Fruit fly (Drosophila melanogaster) whole organism, prepupa: Measurements from ENCODE around the gene Son.
A peak's percentile ranks its signal among the peaks of the same experiment; 100 is the strongest.

ENCODE experiments used
- Blimp-1 ChIP-seq: fragments of 200-800 bp; sonication (Bioruptor generic); optimal IDR thresholded peaks from 3 replicates; lab custom pipeline; 2017; ENCODE audit warnings: missing biosample characterization, missing genetic modification characterization, mild to moderate bottlenecking, moderate library complexity, missing genetic modification reagents
- CG10631 ChIP-seq: fragments of 200-800 bp; sonication (Bioruptor generic); optimal IDR thresholded peaks from 2 replicates; lab custom pipeline; 2016; ENCODE audit warnings: missing biosample characterization, missing genetic modification characterization
- CG10669 ChIP-seq: fragments of 200-800 bp; sonication (Bioruptor generic); optimal IDR thresholded peaks from 3 replicates; lab custom pipeline; 2018; ENCODE audit warnings: missing biosample characterization, mild to moderate bottlenecking, missing genetic modification characterization, moderate library complexity
- CG11294 ChIP-seq: fragments of 200-800 bp; sonication (Bioruptor generic); IDR thresholded peaks from 2 replicates; pipeline ENCODE4 v1.3.6; 2022; ENCODE audit warnings: missing biosample characterization, missing genetic modification characterization
- CG11762 ChIP-seq: fragments of 200-800 bp; sonication (Bioruptor generic); optimal IDR thresholded peaks from 3 replicates; lab custom pipeline; 2016; ENCODE audit warnings: missing biosample characterization, missing genetic modification characterization; ENCODE audit not compliant: insufficient read depth
- CG11902 ChIP-seq: fragments of 200-800 bp; sonication (Bioruptor generic); optimal IDR thresholded peaks from 3 replicates; lab custom pipeline; 2016; ENCODE audit warnings: missing biosample characterization, missing genetic modification characterization
- CG15336 ChIP-seq: fragments of 200-800 bp; sonication (Bioruptor generic); IDR thresholded peaks from 2 replicates; pipeline ENCODE4 v1.3.6; 2022; ENCODE audit warnings: missing biosample characterization, missing genetic modification characterization
- CG1621 ChIP-seq: fragments of 200-800 bp; sonication (Bioruptor generic); optimal IDR thresholded peaks from 3 replicates; lab custom pipeline; 2018; ENCODE audit warnings: missing biosample characterization, mild to moderate bottlenecking, missing genetic modification characterization
- CG16779 ChIP-seq: fragments of 200-800 bp; sonication (Bioruptor generic); optimal IDR thresholded peaks from 3 replicates; lab custom pipeline; 2017; ENCODE audit warnings: missing biosample characterization, mild to moderate bottlenecking, missing genetic modification characterization
- CG3032 ChIP-seq: fragments of 200-800 bp; optimal IDR thresholded peaks from 2 replicates; lab custom pipeline; 2019; ENCODE audit warnings: missing biosample characterization, mild to moderate bottlenecking, missing genetic modification characterization, moderate library complexity
- CG31627 ChIP-seq: fragments of 200-800 bp; sonication (Bioruptor generic); optimal IDR thresholded peaks from 3 replicates; lab custom pipeline; 2016; ENCODE audit warnings: missing biosample characterization, missing genetic modification characterization
- CG3919 ChIP-seq: fragments of 200-800 bp; sonication (Bioruptor generic); optimal IDR thresholded peaks from 3 replicates; lab custom pipeline; 2016; ENCODE audit warnings: missing biosample characterization, missing genetic modification characterization
- CG4318 ChIP-seq: fragments of 200-800 bp; sonication (Bioruptor generic); optimal IDR thresholded peaks from 3 replicates; lab custom pipeline; 2017; ENCODE audit warnings: missing biosample characterization, mild to moderate bottlenecking, missing genetic modification characterization
- CG6163 ChIP-seq: fragments of 200-800 bp; sonication (Bioruptor generic); IDR thresholded peaks from 3 replicates; pipeline ENCODE4 v1.3.6; 2022; ENCODE audit warnings: missing biosample characterization, missing genetic modification characterization
- CG6276 ChIP-seq: fragments of 200-800 bp; sonication (Bioruptor generic); optimal IDR thresholded peaks from 2 replicates; lab custom pipeline; 2017; ENCODE audit warnings: missing biosample characterization, mild to moderate bottlenecking, missing genetic modification characterization
- CG6792 ChIP-seq: fragments of 200-800 bp; sonication (Bioruptor generic); optimal IDR thresholded peaks from 3 replicates; lab custom pipeline; 2016; ENCODE audit warnings: missing biosample characterization, missing genetic modification characterization
- CG6808 ChIP-seq: fragments of 200-800 bp; sonication (Bioruptor generic); optimal IDR thresholded peaks from 3 replicates; lab custom pipeline; 2017; ENCODE audit warnings: missing biosample characterization, missing genetic modification characterization, mild to moderate bottlenecking, moderate library complexity, missing genetic modification reagents
- CG7368 ChIP-seq: fragments of 200-800 bp; sonication (Bioruptor generic); optimal IDR thresholded peaks from 3 replicates; lab custom pipeline; 2016; ENCODE audit warnings: missing biosample characterization, missing genetic modification characterization
- CG8119 ChIP-seq: fragments of 200-800 bp; sonication (Bioruptor generic); IDR thresholded peaks from 3 replicates; pipeline ENCODE4 v1.3.6; 2022; ENCODE audit warnings: missing biosample characterization, missing genetic modification characterization
- CG8319 ChIP-seq: fragments of 200-800 bp; sonication (Bioruptor generic); optimal IDR thresholded peaks from 3 replicates; lab custom pipeline; 2016; ENCODE audit warnings: missing biosample characterization, missing genetic modification characterization
- Eip75B ChIP-seq: fragments of 200-800 bp; sonication (Bioruptor generic); optimal IDR thresholded peaks from 3 replicates; lab custom pipeline; 2016; ENCODE audit warnings: missing biosample characterization, missing genetic modification characterization
- Eip93F ChIP-seq: fragments of 200-800 bp; sonication (Bioruptor generic); optimal IDR thresholded peaks from 2 replicates; lab custom pipeline; 2016; ENCODE audit warnings: missing biosample characterization, mild to moderate bottlenecking, missing genetic modification characterization
- Ets21C ChIP-seq: fragments of 200-800 bp; sonication (Bioruptor generic); optimal IDR thresholded peaks from 3 replicates; lab custom pipeline; 2016; ENCODE audit warnings: missing biosample characterization, missing genetic modification characterization
- Ets96B ChIP-seq: fragments of 200-800 bp; optimal IDR thresholded peaks from 2 replicates; lab custom pipeline; 2019; ENCODE audit warnings: missing biosample characterization, mild to moderate bottlenecking, missing genetic modification characterization, moderate library complexity
- Gug ChIP-seq: fragments of 200-800 bp; sonication (Bioruptor generic); IDR thresholded peaks from 2 replicates; pipeline ENCODE4 v1.3.6; 2022; ENCODE audit warnings: missing biosample characterization, missing genetic modification characterization
- Hr39 ChIP-seq: fragments of 200-800 bp; sonication (Bioruptor generic); optimal IDR thresholded peaks from 2 replicates; lab custom pipeline; 2016; ENCODE audit warnings: missing biosample characterization, missing genetic modification characterization
- Met ChIP-seq: fragments of 200-800 bp; sonication (Bioruptor generic); optimal IDR thresholded peaks from 3 replicates; lab custom pipeline; 2016; ENCODE audit warnings: missing biosample characterization, missing genetic modification characterization
- OdsH ChIP-seq: fragments of 200-800 bp; sonication (Bioruptor generic); optimal IDR thresholded peaks from 3 replicates; lab custom pipeline; 2016; ENCODE audit warnings: missing biosample characterization, missing genetic modification characterization
- Smox ChIP-seq: fragments of 200-800 bp; sonication (Bioruptor generic); optimal IDR thresholded peaks from 3 replicates; lab custom pipeline; 2016; ENCODE audit warnings: missing biosample characterization, missing genetic modification characterization
- Sox14 ChIP-seq: fragments of 200-800 bp; sonication (Bioruptor generic); optimal IDR thresholded peaks from 3 replicates; lab custom pipeline; 2016; ENCODE audit warnings: missing biosample characterization, missing genetic modification characterization
- achi ChIP-seq: fragments of 200-800 bp; sonication (Bioruptor generic); optimal IDR thresholded peaks from 3 replicates; lab custom pipeline; 2016; ENCODE audit warnings: missing biosample characterization, missing genetic modification characterization
- dac ChIP-seq: fragments of 200-800 bp; sonication (Bioruptor generic); optimal IDR thresholded peaks from 2 replicates; lab custom pipeline; 2017; ENCODE audit warnings: missing biosample characterization, mild to moderate bottlenecking, missing genetic modification characterization
- dsx ChIP-seq: fragments of 200-800 bp; optimal IDR thresholded peaks from 3 replicates; lab custom pipeline; 2019; ENCODE audit warnings: missing biosample characterization, mild to moderate bottlenecking, missing genetic modification characterization, moderate library complexity; ENCODE audit not compliant: poor library complexity, severe bottlenecking
- esn ChIP-seq: fragments of 200-800 bp; sonication (Bioruptor generic); optimal IDR thresholded peaks from 2 replicates; lab custom pipeline; 2016; ENCODE audit warnings: missing biosample characterization, mild to moderate bottlenecking, missing genetic modification characterization, moderate library complexity
- fd59A ChIP-seq: fragments of 200-800 bp; sonication (Bioruptor generic); optimal IDR thresholded peaks from 2 replicates; lab custom pipeline; 2017; ENCODE audit warnings: missing biosample characterization, mild to moderate bottlenecking, missing genetic modification characterization, missing genetic modification reagents
- fkh ChIP-seq: fragments of 200-800 bp; sonication (Bioruptor generic); optimal IDR thresholded peaks from 3 replicates; lab custom pipeline; 2017; ENCODE audit warnings: missing biosample characterization, mild to moderate bottlenecking, missing genetic modification characterization, moderate library complexity
- lz ChIP-seq: fragments of 200-800 bp; sonication (Bioruptor generic); optimal IDR thresholded peaks from 3 replicates; lab custom pipeline; 2016; ENCODE audit warnings: missing biosample characterization, missing genetic modification characterization
- net ChIP-seq: fragments of 200-800 bp; sonication (Bioruptor generic); optimal IDR thresholded peaks from 3 replicates; lab custom pipeline; 2016; ENCODE audit warnings: missing biosample characterization, missing genetic modification characterization
- pdm3 ChIP-seq: fragments of 200-800 bp; sonication (Bioruptor generic); optimal IDR thresholded peaks from 3 replicates; lab custom pipeline; 2016; ENCODE audit warnings: missing biosample characterization, missing genetic modification characterization
- salr ChIP-seq, 2 experiments: fragments of 200-800 bp; sonication (Bioruptor generic); optimal IDR thresholded peaks; 3 replicates each; lab custom pipeline; 2016 to 2018; ENCODE audit warnings: missing biosample characterization in 2 of 2, missing genetic modification characterization in 2 of 2, mild to moderate bottlenecking in 1 of 2
- spab ChIP-seq: fragments of 200-800 bp; sonication (Bioruptor generic); optimal IDR thresholded peaks from 2 replicates; lab custom pipeline; 2017; ENCODE audit warnings: missing biosample characterization, mild to moderate bottlenecking, missing genetic modification characterization, missing genetic modification reagents
- svp ChIP-seq: fragments of 200-800 bp; sonication (Bioruptor generic); peaks from one replicate; lab custom pipeline; 2016; ENCODE audit warnings: missing biosample characterization, missing genetic modification characterization
- topi ChIP-seq: fragments of 200-800 bp; sonication (Bioruptor generic); optimal IDR thresholded peaks from 3 replicates; lab custom pipeline; 2016; ENCODE audit warnings: missing biosample characterization, missing genetic modification characterization
- vri ChIP-seq: fragments of 200-800 bp; sonication (Bioruptor generic); optimal IDR thresholded peaks from 3 replicates; lab custom pipeline; 2016; ENCODE audit warnings: missing biosample characterization, mild to moderate bottlenecking, missing genetic modification characterization

The Son gene

DNA sequence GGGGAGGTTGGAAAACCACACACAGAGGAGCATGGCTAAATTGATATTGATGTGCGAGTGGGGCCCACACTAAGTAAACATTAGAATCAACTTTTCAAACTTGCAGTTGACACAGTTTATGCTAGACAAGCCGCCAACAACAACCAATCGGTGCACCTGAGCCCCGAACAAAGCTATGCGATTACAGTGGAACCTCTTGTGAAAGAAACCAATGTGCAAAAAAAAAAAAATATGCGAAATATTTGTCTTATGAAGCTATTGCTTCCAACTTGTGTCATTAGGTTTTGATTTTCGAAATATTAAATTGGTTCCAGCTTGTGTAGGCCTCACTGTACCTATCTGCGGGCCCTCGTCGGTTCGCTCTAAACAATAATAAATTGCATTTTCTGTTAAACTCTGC is 40.5 kb downstream of the Son start (continued):
- TF ChIP-seq Blimp-1 (GFP tag; lab: Kevin White, UChicago) (no peak), CG15336 (peak; percentile 90), OdsH (GFP tag; lab: Kevin White, UChicago) (peak; percentile 75), Eip75B (peak; percentile 38), salr (GFP tag; optimal IDR thresholded peaks at IDR 0.05; lab: Kevin White, UChicago) (peak in 1 of 2 experiments; percentile 49), CG11902 (peak; percentile 62), CG6808 (GFP tag; lab: Kevin White, UChicago) (peak; percentile 53), dac (GFP tag; lab: Kevin White, UChicago) (peak; percentile 67), CG10669 (GFP tag; lab: Kevin White, UChicago) (peak; percentile 50), esn (peak; percentile 46), Smox (GFP tag; lab: Kevin White, UChicago) (no peak), Eip93F (GFP tag; lab: Kevin White, UChicago) (no peak)
- TF ChIP-seq, all 60 proteins: peak for 49

DNA sequence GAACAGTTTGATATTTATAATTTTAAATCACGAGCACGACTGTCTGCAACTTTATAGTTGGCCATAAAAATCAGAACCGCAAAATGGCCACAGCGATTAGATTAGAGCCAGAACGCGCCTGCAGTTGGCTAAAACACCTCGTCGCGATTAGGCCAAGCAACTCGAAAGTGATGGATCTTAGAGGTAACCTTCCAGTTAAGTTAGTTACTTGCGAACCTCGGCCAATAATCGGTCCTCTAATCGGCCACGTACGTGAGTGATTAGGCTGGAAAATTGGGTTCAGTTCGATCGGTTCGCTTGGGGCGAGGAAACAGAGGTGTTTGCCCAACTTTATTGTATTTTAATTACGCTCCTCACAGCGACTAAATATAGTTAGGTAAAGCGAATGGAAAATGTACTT is 42.4 kb downstream of the Son start:
- no peak for TF ChIP-seq CG3032 (tag; lab: Kevin White, UChicago)
- no peak for TF ChIP-seq spab (GFP tag; lab: Kevin White, UChicago)
- no peak for TF ChIP-seq Ets96B
- no peak for TF ChIP-seq CG6808 (GFP tag; lab: Kevin White, UChicago)
- TF ChIP-seq topi (GFP tag; lab: Kevin White, UChicago), result no peak
- no peak for TF ChIP-seq CG3919 (GFP tag; lab: Kevin White, UChicago)
- no peak for TF ChIP-seq CG6276
- TF ChIP-seq CG10669 (GFP tag; lab: Kevin White, UChicago), result no peak
- TF ChIP-seq Hr39 (GFP tag; lab: Kevin White, UChicago), result no peak
- no peak for TF ChIP-seq CG8319 (GFP tag; lab: Kevin White, UChicago)
- no peak for TF ChIP-seq CG7368 (GFP tag; lab: Kevin White, UChicago)
- TF ChIP-seq lz (GFP tag; lab: Kevin White, UChicago), result no peak

- peak; percentile 52 for TF ChIP-seq vri (GFP tag; lab: Kevin White, UChicago)
- TF ChIP-seq CG1621 (tag; lab: Kevin White, UChicago), result peak; percentile 56
- TF ChIP-seq CG10669 (GFP tag; lab: Kevin White, UChicago), result no peak
- TF ChIP-seq CG6163 (GFP tag; lab: Robert Waterston, UW), result peak; percentile 31; the same call in 1 of the 3 replicates
- no peak for TF ChIP-seq Eip93F (GFP tag; lab: Kevin White, UChicago)
- TF ChIP-seq achi (GFP tag; lab: Kevin White, UChicago), result no peak
- TF ChIP-seq CG15336, result 0 out of 2 replicates have a peak, but pooled peaks have one; percentile 22
- no peak for TF ChIP-seq Gug
- TF ChIP-seq Ets96B, result no peak
- no peak for TF ChIP-seq svp (GFP tag; lab: Kevin White, UChicago)
- TF ChIP-seq dac (GFP tag; lab: Kevin White, UChicago), result no peak
- TF ChIP-seq esn, result no peak
- no peak for TF ChIP-seq net (GFP tag; lab: Kevin White, UChicago)
- TF ChIP-seq CG4318 (GFP tag; lab: Kevin White, UChicago), result no peak
- no peak for TF ChIP-seq dsx (GFP tag; lab: Kevin White, UChicago)
- TF ChIP-seq CG6792, result no peak
- TF ChIP-seq fd59A (GFP tag; lab: Kevin White, UChicago), result no peak
- TF ChIP-seq CG10631 (GFP tag; lab: Kevin White, UChicago), result no peak
- TF ChIP-seq CG8119, result no peak
- no peak for TF ChIP-seq Hr39 (GFP tag; lab: Kevin White, UChicago)
- TF ChIP-seq OdsH (GFP tag; lab: Kevin White, UChicago), result no peak
- no peak for TF ChIP-seq CG8319 (GFP tag; lab: Kevin White, UChicago)
- TF ChIP-seq CG31627 (GFP tag; lab: Kevin White, UChicago), result no peak
- no peak for TF ChIP-seq CG7368 (GFP tag; lab: Kevin White, UChicago)
- TF ChIP-seq CG16779 (tag; lab: Kevin White, UChicago), result no peak
- no peak for TF ChIP-seq Sox14 (GFP tag; lab: Kevin White, UChicago)
- TF ChIP-seq CG11294, result no peak
- no peak for TF ChIP-seq pdm3 (GFP tag; lab: Kevin White, UChicago)
- no peak for TF ChIP-seq Met (GFP tag; lab: Kevin White, UChicago)
- TF ChIP-seq CG11762 (GFP tag; lab: Kevin White, UChicago), result no peak
- no peak for TF ChIP-seq Eip75B
- TF ChIP-seq fkh (GFP tag; lab: Kevin White, UChicago), result peak; percentile 17
- no peak for TF ChIP-seq CG11902
- TF ChIP-seq topi (GFP tag; lab: Kevin White, UChicago), result no peak
- TF ChIP-seq Blimp-1 (GFP tag; lab: Kevin White, UChicago), result no peak
- TF ChIP-seq Ets21C (GFP tag; lab: Kevin White, UChicago), result no peak
- no peak for TF ChIP-seq CG3919 (GFP tag; lab: Kevin White, UChicago)
These were observed 47.6 kb downstream of the Son start for dm6 chr3R:9625443-9625842.
